Worm (Caenorhabditis elegans): ENCODE results near the gene C17C3.24.

The C17C3.24 gene

DNA sequence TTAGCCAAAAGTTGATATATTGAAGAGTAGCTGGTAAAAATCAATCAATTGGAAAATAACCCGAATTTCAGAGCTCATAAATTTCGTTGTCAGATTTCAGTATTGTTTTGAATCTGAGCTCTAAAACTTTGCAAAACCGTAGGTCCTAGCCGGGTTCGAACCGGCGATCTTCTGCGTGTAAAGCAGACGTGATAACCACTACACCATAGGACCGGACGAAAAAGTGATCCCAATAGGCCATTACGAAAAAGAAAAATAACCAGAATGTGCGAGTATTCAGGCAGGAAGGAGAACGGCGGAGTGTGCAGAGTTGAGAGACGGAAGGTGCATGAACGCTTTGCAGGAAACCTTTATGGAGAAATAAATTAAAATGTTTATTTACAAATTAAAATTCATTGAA is 35.5 kb upstream of the C17C3.24 start (continued):
- no peak for TF ChIP-seq zfh-2 (GFP tag; conservative IDR thresholded peaks at IDR 0.05)
- TF ChIP-seq F33H1.4 (GFP tag; IDR thresholded peaks at IDR 0.05): peak; percentile 27; the same call in 1 of the 2 replicates
- no peak for TF ChIP-seq gei-17 (GFP tag; optimal IDR thresholded peaks at IDR 0.05)
- peak; percentile 58 for TF ChIP-seq lin-54 (GFP tag; optimal IDR thresholded peaks at IDR 0.05)
- TF ChIP-seq mel-28 (tag; optimal IDR thresholded peaks at IDR 0.05; ENCODE audit: borderline replicate concordance): no peak
- no peak for TF ChIP-seq ztf-6 (GFP tag; IDR thresholded peaks at IDR 0.05)
- TF ChIP-seq madf-3 (GFP tag; IDR thresholded peaks at IDR 0.05): no peak
- peak in 1 of 2 experiments; percentile 65 for TF ChIP-seq rec-8 (tag; optimal IDR thresholded peaks at IDR 0.05)
- peak; percentile 17 to 31 for TF ChIP-seq let-607 (tag; optimal IDR thresholded peaks at IDR 0.05)
- no peak for TF ChIP-seq lsy-27 (tag; optimal IDR thresholded peaks at IDR 0.05; ENCODE audit: borderline replicate concordance, insufficient read depth)
- TF ChIP-seq tbp1 (GFP tag; optimal IDR thresholded peaks at IDR 0.05): peak; percentile 99
- TF ChIP-seq nhr-179 (tag; optimal IDR thresholded peaks at IDR 0.05): no peak
- TF ChIP-seq nfya-1 (tag; optimal IDR thresholded peaks at IDR 0.05; ENCODE audit: borderline replicate concordance, insufficient read depth): no peak
- TF ChIP-seq F57C9.4 (tag; optimal IDR thresholded peaks at IDR 0.05): no peak
- TF ChIP-seq ceh-91 (GFP tag; IDR thresholded peaks at IDR 0.05): no peak
- peak; percentile 50 for TF ChIP-seq ceh-27 (GFP tag; optimal IDR thresholded peaks at IDR 0.05)
- TF ChIP-seq ztf-3 (GFP tag; optimal IDR thresholded peaks at IDR 0.05): no peak
- TF ChIP-seq attf-6 (GFP tag; IDR thresholded peaks at IDR 0.05): peak; percentile 70
- no peak for TF ChIP-seq nfya-2 (GFP tag; IDR thresholded peaks at IDR 0.05)
- TF ChIP-seq C17E4.6 (GFP tag; IDR thresholded peaks at IDR 0.05): no peak
- no peak for TF ChIP-seq madf-6 (GFP tag; IDR thresholded peaks at IDR 0.05)
- peak; percentile 48 for TF ChIP-seq lin-40 (tag; optimal IDR thresholded peaks at IDR 0.05)
- no peak for TF ChIP-seq nhr-120 (GFP tag; IDR thresholded peaks at IDR 0.05)
- no peak for TF ChIP-seq C06A6.2 (GFP tag; conservative IDR thresholded peaks at IDR 0.05)
- no peak for TF ChIP-seq F39B2.1 (GFP tag; IDR thresholded peaks at IDR 0.05)
- TF ChIP-seq ceh-58 (GFP tag; IDR thresholded peaks at IDR 0.05): no peak
- TF ChIP-seq cebp-2 (GFP tag; IDR thresholded peaks at IDR 0.05): peak; percentile 60; the same call in 1 of the 2 replicates
- TF ChIP-seq bed-2 (GFP tag; IDR thresholded peaks at IDR 0.05): no peak
- TF ChIP-seq ztf-22 (GFP tag; optimal IDR thresholded peaks at IDR 0.05): no peak
- peak; percentile 1 for TF ChIP-seq madf-10 (tag; optimal IDR thresholded peaks at IDR 0.05)
- TF ChIP-seq ekl-4 (GFP tag; IDR thresholded peaks at IDR 0.05): peak; percentile 40; the same call in 1 of the 2 replicates
- 0 out of 2 replicates have a peak, but pooled peaks have one; percentile 13 for TF ChIP-seq attf-3 (GFP tag; conservative IDR thresholded peaks at IDR 0.05)
- peak; percentile 18 for TF ChIP-seq unc-130 (GFP tag; optimal IDR thresholded peaks at IDR 0.05)
- no peak for TF ChIP-seq lir-1 (GFP tag; conservative IDR thresholded peaks at IDR 0.05)
- TF ChIP-seq B0019.2 (GFP tag; conservative IDR thresholded peaks at IDR 0.05): no peak
- peak; percentile 86 for TF ChIP-seq lin-26 (GFP tag; IDR thresholded peaks at IDR 0.05)
- no peak for TF ChIP-seq somi-1 (GFP tag; optimal IDR thresholded peaks at IDR 0.05)
- peak; percentile 69 for TF ChIP-seq die-1 (tag; optimal IDR thresholded peaks at IDR 0.05)
- peak; percentile 15 for TF ChIP-seq B0035.1 (tag; optimal IDR thresholded peaks at IDR 0.05)
- TF ChIP-seq tlf-1 (GFP tag; optimal IDR thresholded peaks at IDR 0.05): no peak
- TF ChIP-seq B0261.1 (tag; optimal IDR thresholded peaks at IDR 0.05): peak; percentile 90
- peak; percentile 47 for TF ChIP-seq ztf-18 (tag; optimal IDR thresholded peaks at IDR 0.05)
- TF ChIP-seq F52B5.7 (tag; optimal IDR thresholded peaks at IDR 0.05): no peak
- TF ChIP-seq hrde-1 (tag; optimal IDR thresholded peaks at IDR 0.05; ENCODE audit: borderline replicate concordance): no peak
- TF ChIP-seq ZK185.1 (tag; optimal IDR thresholded peaks at IDR 0.05; ENCODE audit: poor library complexity, severe bottlenecking): peak; percentile 51
- TF ChIP-seq F23B12.7 (tag; optimal IDR thresholded peaks at IDR 0.05; ENCODE audit: insufficient read depth): peak; percentile 81
- no peak for TF ChIP-seq F22D6.2 (tag; optimal IDR thresholded peaks at IDR 0.05)

Data from whole organism, young adult.